Worm (Caenorhabditis elegans): ENCODE data around the gene yju-2.

- TF ChIP-seq sptf-2 (GFP tag; optimal IDR thresholded peaks at IDR 0.05) (no peak), gei-17 (GFP tag; optimal IDR thresholded peaks at IDR 0.05) (no peak), sea-2 (GFP tag; IDR thresholded peaks at IDR 0.05) (no peak), snpc-3.4 (tag; optimal IDR thresholded peaks at IDR 0.05) (no peak)
Measured at ce11 chrIII:7197973-7198372, 13.8 kb downstream of the yju-2 start, which contains the start of gene exos-9.
